Worm (Caenorhabditis elegans) whole organism, young adult: Measurements from ENCODE around the gene C31H2.4.

Experiments
- B0019.2 ChIP-seq: fragments of 200-800 bp; sonication (Bioruptor generic); conservative IDR thresholded peaks from 2 replicates; pipeline ENCODE4 v1.3.6; 2022; ENCODE audit warnings: missing genetic modification reagents, missing genetic modification characterization, missing compliant biosample characterization
- B0261.1 ChIP-seq: sonication (generic microtip); optimal IDR thresholded peaks from 2 replicates; lab custom pipeline; 2016; ENCODE audit warnings: mild to moderate bottlenecking, missing genetic modification characterization, moderate library complexity, missing compliant biosample characterization
- C06A6.2 ChIP-seq: fragments of 200-800 bp; sonication (Bioruptor generic); conservative IDR thresholded peaks from 2 replicates; pipeline ENCODE4 v1.3.6; 2022; ENCODE audit warnings: missing genetic modification characterization, missing compliant biosample characterization
- F37B4.10 ChIP-seq: fragments of 200-800 bp; sonication (Bioruptor generic); IDR thresholded peaks from 2 replicates; pipeline ENCODE4 v1.3.6; 2022; ENCODE audit warnings: missing genetic modification characterization, missing compliant biosample characterization
- F52B5.7 ChIP-seq: sonication (generic microtip); optimal IDR thresholded peaks from 2 replicates; lab custom pipeline; 2016; ENCODE audit warnings: mild to moderate bottlenecking, missing genetic modification characterization, missing compliant biosample characterization
- F57C9.4 ChIP-seq: sonication (generic microtip); optimal IDR thresholded peaks from 2 replicates; lab custom pipeline; 2017; ENCODE audit warnings: mild to moderate bottlenecking, missing genetic modification characterization, missing compliant biosample characterization
- Y79H2A.3 ChIP-seq: fragments of 200-800 bp; sonication (Bioruptor generic); conservative IDR thresholded peaks from 2 replicates; pipeline ENCODE4 v1.3.6; 2022; ENCODE audit warnings: missing genetic modification reagents, missing genetic modification characterization, missing compliant biosample characterization
- atf-7 ChIP-seq: sonication (generic microtip); optimal IDR thresholded peaks from 2 replicates; lab custom pipeline; 2017; ENCODE audit warnings: mild to moderate bottlenecking, missing genetic modification characterization, missing compliant biosample characterization
- athp-1 ChIP-seq: sonication (generic microtip); optimal IDR thresholded peaks from 2 replicates; lab custom pipeline; 2017; ENCODE audit warnings: mild to moderate bottlenecking, missing genetic modification characterization, missing compliant biosample characterization
- attf-6 ChIP-seq: fragments of 200-800 bp; sonication (Bioruptor generic); IDR thresholded peaks from 2 replicates; pipeline ENCODE4 v1.3.6; 2022; ENCODE audit warnings: missing genetic modification reagents, missing genetic modification characterization, missing compliant biosample characterization
- bed-2 ChIP-seq: fragments of 200-800 bp; sonication (Bioruptor generic); IDR thresholded peaks from 2 replicates; pipeline ENCODE4 v1.3.6; 2022; ENCODE audit warnings: missing genetic modification reagents, missing genetic modification characterization, missing compliant biosample characterization
- ceh-27 ChIP-seq: fragments of 200-800 bp; sonication (Bioruptor generic); optimal IDR thresholded peaks from 2 replicates; lab custom pipeline; 2018; ENCODE audit warnings: mild to moderate bottlenecking, missing genetic modification characterization, moderate library complexity, missing compliant biosample characterization
- ceh-79 ChIP-seq: sonication (generic microtip); optimal IDR thresholded peaks from 2 replicates; lab custom pipeline; 2017; ENCODE audit warnings: mild to moderate bottlenecking, missing genetic modification characterization, missing compliant biosample characterization
- ceh-91 ChIP-seq: fragments of 200-800 bp; sonication (Bioruptor generic); IDR thresholded peaks from 2 replicates; pipeline ENCODE4 v1.3.6; 2022; ENCODE audit warnings: missing genetic modification reagents, missing genetic modification characterization, missing compliant biosample characterization
- dpff-1 ChIP-seq: sonication (generic microtip); optimal IDR thresholded peaks from 2 replicates; lab custom pipeline; 2017; ENCODE audit warnings: mild to moderate bottlenecking, missing genetic modification characterization, missing compliant biosample characterization
- egl-44 ChIP-seq: fragments of 200-800 bp; sonication (Bioruptor generic); IDR thresholded peaks from 2 replicates; pipeline ENCODE4 v1.3.6; 2022; ENCODE audit warnings: missing genetic modification reagents, missing genetic modification characterization, missing compliant biosample characterization
- egrh-3 ChIP-seq: fragments of 200-800 bp; sonication (Bioruptor generic); IDR thresholded peaks from 2 replicates; pipeline ENCODE4 v1.3.6; 2022; ENCODE audit warnings: missing genetic modification reagents, missing genetic modification characterization, missing compliant biosample characterization
- ekl-4 ChIP-seq: fragments of 200-800 bp; sonication (Bioruptor generic); IDR thresholded peaks from 2 replicates; pipeline ENCODE4 v1.3.6; 2022; ENCODE audit warnings: missing genetic modification reagents, missing genetic modification characterization, missing compliant biosample characterization
- him-1 ChIP-seq: sonication (generic microtip); optimal IDR thresholded peaks from 2 replicates; lab custom pipeline; 2016; ENCODE audit warnings: missing genotype, missing genetic modification reagents, missing genetic modification characterization, missing compliant biosample characterization
- hlh-12 ChIP-seq: sonication (generic microtip); optimal IDR thresholded peaks from 2 replicates; lab custom pipeline; 2016; ENCODE audit warnings: missing genetic modification characterization, missing compliant biosample characterization
- lag-1 ChIP-seq: fragments of 200-800 bp; sonication (Bioruptor generic); IDR thresholded peaks from 2 replicates; pipeline ENCODE4 v1.3.6; 2022; ENCODE audit warnings: missing genetic modification reagents, missing genetic modification characterization, missing compliant biosample characterization
- lsy-27 ChIP-seq: sonication (generic microtip); optimal IDR thresholded peaks from 2 replicates; lab custom pipeline; 2017; ENCODE audit warnings: missing genetic modification characterization, mild to moderate bottlenecking, missing compliant biosample characterization, antibody characterized with exemption, missing genotype, borderline replicate concordance; ENCODE audit not compliant: insufficient read depth
- madf-3 ChIP-seq: fragments of 200-800 bp; sonication (Bioruptor generic); IDR thresholded peaks from 2 replicates; pipeline ENCODE4 v1.3.6; 2022; ENCODE audit warnings: missing genetic modification reagents, missing genetic modification characterization, missing compliant biosample characterization
- nhr-179 ChIP-seq: sonication (generic microtip); optimal IDR thresholded peaks from 2 replicates; lab custom pipeline; 2016; ENCODE audit warnings: mild to moderate bottlenecking, missing genetic modification characterization, missing compliant biosample characterization
- pbrm-1 ChIP-seq: fragments of 200-800 bp; sonication (Bioruptor generic); IDR thresholded peaks from 2 replicates; pipeline ENCODE4 v1.3.6; 2022; ENCODE audit warnings: missing genetic modification reagents, missing genetic modification characterization, missing compliant biosample characterization
- rec-8 ChIP-seq, 2 experiments: sonication (generic microtip); optimal IDR thresholded peaks; 2 replicates each; lab custom pipeline; 2016; ENCODE audit warnings: mild to moderate bottlenecking in 2 of 2, missing genetic modification characterization in 2 of 2, missing genetic modification reagents in 2 of 2, missing genotype in 2 of 2, missing biosample characterization in 1 of 2, missing compliant biosample characterization in 1 of 2, moderate library complexity in 1 of 2
- rpc-1 ChIP-seq, 2 experiments: fragments of 150-350 bp in 1 of 2; sonication (generic microtip) in 1 of 2; optimal IDR thresholded peaks; 2 replicates each; lab custom pipeline; 2014 to 2018; ENCODE audit warnings: missing biosample characterization in 1 of 2, missing genetic modification characterization in 1 of 2, missing genetic modification reagents in 1 of 2, missing genotype in 1 of 2
- snpc-1.1 ChIP-seq: sonication (generic microtip); optimal IDR thresholded peaks from 2 replicates; lab custom pipeline; 2017; ENCODE audit warnings: missing genetic modification characterization, mild to moderate bottlenecking, missing compliant biosample characterization, antibody characterized with exemption, moderate library complexity, missing genotype, missing genetic modification reagents; ENCODE audit not compliant: insufficient read depth
- snpc-4 ChIP-seq, 5 experiments: fragments of 150-350 bp in 1 of 5; sonication (generic microtip) in 4 of 5; optimal IDR thresholded peaks; 2 replicates each; lab custom pipeline; 2014 to 2018; ENCODE audit warnings: missing genetic modification characterization in 5 of 5, missing biosample characterization in 3 of 5, antibody characterized with exemption in 2 of 5, mild to moderate bottlenecking in 2 of 5, missing compliant biosample characterization in 2 of 5, missing genotype in 2 of 5, moderate library complexity in 2 of 5, missing genetic modification reagents in 1 of 5
- tbx-9 ChIP-seq: sonication (generic microtip); optimal IDR thresholded peaks from 2 replicates; lab custom pipeline; 2016; ENCODE audit warnings: borderline replicate concordance, missing genetic modification characterization, inconsistent platforms, missing compliant biosample characterization
- unc-62 ChIP-seq: fragments of 150-350 bp; optimal IDR thresholded peaks from 2 replicates; lab custom pipeline; 2014; ENCODE audit warnings: missing biosample characterization, missing genetic modification reagents, missing genetic modification characterization
- ztf-18 ChIP-seq: sonication (generic microtip); optimal IDR thresholded peaks from 2 replicates; lab custom pipeline; 2016; ENCODE audit warnings: missing genotype, mild to moderate bottlenecking, missing genetic modification characterization, missing compliant biosample characterization
- ztf-22 ChIP-seq: fragments of 200-800 bp; sonication (Bioruptor generic); optimal IDR thresholded peaks from 2 replicates; lab custom pipeline; 2018; ENCODE audit warnings: mild to moderate bottlenecking, missing genetic modification characterization, moderate library complexity, missing compliant biosample characterization
- ztf-3 ChIP-seq: fragments of 200-800 bp; sonication (Bioruptor generic); optimal IDR thresholded peaks from 2 replicates; lab custom pipeline; 2018; ENCODE audit warnings: mild to moderate bottlenecking, missing genetic modification characterization, missing compliant biosample characterization

Gene C31H2.4

DNA sequence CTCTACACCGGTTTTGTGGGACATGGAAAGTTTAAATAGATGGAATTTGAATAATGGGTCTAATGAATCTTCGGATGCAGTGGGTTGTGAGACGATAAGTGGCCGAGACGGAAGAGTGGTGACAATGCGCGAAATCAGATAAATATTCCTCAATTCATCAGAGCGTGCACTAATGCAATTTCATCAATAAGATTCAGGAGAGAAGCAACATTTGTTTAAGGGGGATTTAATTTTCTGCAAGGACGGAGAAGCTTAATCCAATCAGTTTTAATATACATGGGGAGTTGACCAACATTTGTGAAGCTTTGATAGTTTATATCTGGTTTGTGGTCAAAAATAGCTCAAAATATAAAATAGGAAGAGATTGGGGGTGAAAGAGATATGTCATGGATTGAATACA is 30.0 kb downstream of the C31H2.4 start:
- TF ChIP-seq ceh-91 (GFP tag; lab: Robert Waterston, UW) (no peak), ztf-18 (tag; lab: Kevin White, UChicago) (no peak), him-1 (tag; lab: Kevin White, UChicago) (no peak), unc-62 (GFP tag; lab: Kevin White, UChicago) (no peak), rpc-1 (optimal IDR thresholded peaks at IDR 0.05; lab: Kevin White, UChicago) (no peak), rpc-1 (tag; optimal IDR thresholded peaks at IDR 0.05; lab: Kevin White, UChicago) (no peak), B0261.1 (tag; lab: Kevin White, UChicago) (no peak), C06A6.2 (no peak), lag-1 (no peak), madf-3 (GFP tag; lab: Robert Waterston, UW) (no peak), F37B4.10 (GFP tag; lab: Robert Waterston, UW) (no peak), snpc-4 (GFP tag; optimal IDR thresholded peaks at IDR 0.05; lab: Kevin White, UChicago) (no peak), snpc-4 (tag; optimal IDR thresholded peaks at IDR 0.05; lab: Kevin White, UChicago) (no peak), egrh-3 (GFP tag; lab: Robert Waterston, UW) (no peak), atf-7 (tag; lab: Kevin White, UChicago) (no peak), nhr-179 (tag; lab: Kevin White, UChicago) (no peak), egl-44 (GFP tag; lab: Robert Waterston, UW) (no peak)

ce11 chrX:5124288-5124687 is 35.2 kb downstream of the C31H2.4 start:
- TF ChIP-seq dpff-1 (tag; lab: Kevin White, UChicago) (no peak), athp-1 (tag; lab: Kevin White, UChicago) (no peak), rec-8 (tag; optimal IDR thresholded peaks at IDR 0.05; lab: Kevin White, UChicago) (no peak), rpc-1 (optimal IDR thresholded peaks at IDR 0.05; lab: Kevin White, UChicago) (no peak), rpc-1 (tag; optimal IDR thresholded peaks at IDR 0.05; lab: Kevin White, UChicago) (no peak), ceh-79 (tag; lab: Kevin White, UChicago) (no peak), pbrm-1 (no peak), B0019.2 (no peak), hlh-12 (no peak), F57C9.4 (tag; lab: Kevin White, UChicago) (no peak), Y79H2A.3 (GFP tag; lab: Robert Waterston, UW) (no peak), ekl-4 (GFP tag; lab: Robert Waterston, UW) (no peak), F52B5.7 (tag; lab: Kevin White, UChicago) (no peak), tbx-9 (tag; lab: Kevin White, UChicago) (no peak), lag-1 (no peak), lsy-27 (tag; lab: Kevin White, UChicago) (no peak)

DNA sequence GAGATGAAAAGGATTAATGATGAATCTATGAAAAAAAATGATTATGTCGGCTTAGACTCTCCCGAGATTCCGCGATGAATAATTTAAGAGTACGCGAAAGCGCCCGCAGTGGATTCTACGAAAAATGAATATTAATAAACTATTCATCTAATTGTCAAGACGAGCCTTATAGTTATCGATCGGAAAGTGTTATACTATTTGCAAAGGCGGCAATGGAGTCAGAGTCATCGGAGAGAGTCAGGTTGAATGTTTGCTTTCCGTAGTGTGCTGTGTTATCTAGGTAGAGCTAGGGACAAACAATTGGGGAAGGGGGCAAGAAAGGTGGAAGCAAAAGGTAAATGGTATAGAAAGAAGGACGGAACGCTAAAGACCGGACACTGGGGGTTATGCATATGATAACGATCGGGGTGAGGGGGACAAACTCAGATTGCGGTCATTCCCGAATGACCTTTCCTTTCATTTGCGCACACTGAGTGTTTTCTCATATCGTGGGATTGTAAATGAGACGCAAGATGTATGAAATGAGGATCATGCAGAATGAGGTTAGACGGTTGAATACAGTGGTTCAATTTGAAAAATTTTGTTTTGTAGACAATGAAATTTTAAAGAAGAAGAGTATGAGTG is 36.6 kb downstream of the C31H2.4 start:
- 0 out of 2 replicates have a peak, but pooled peaks have one; percentile 9 for TF ChIP-seq attf-6
- no peak for TF ChIP-seq bed-2 (GFP tag; lab: Robert Waterston, UW)
- no peak for TF ChIP-seq ztf-18 (tag; lab: Kevin White, UChicago)
- TF ChIP-seq ztf-22 (GFP tag; lab: Kevin White, UChicago), result no peak
- no peak for TF ChIP-seq snpc-1.1
- no peak for TF ChIP-seq ceh-27 (GFP tag; lab: Kevin White, UChicago)
- 0 out of 2 replicates have a peak, but pooled peaks have one; percentile 46 for TF ChIP-seq ekl-4 (GFP tag; lab: Robert Waterston, UW)
- TF ChIP-seq ztf-3 (GFP tag; lab: Kevin White, UChicago), result no peak
